Fruit fly (Drosophila melanogaster) whole organism, embryonic: ENCODE measurements around the gene CG34305.
A peak's percentile ranks its signal among the peaks of the same experiment; 100 is the strongest.

Experiments used
- ATbp ChIP-seq: fragments of 200-800 bp; sonication (Bioruptor generic); optimal IDR thresholded peaks from 2 replicates; lab custom pipeline; 2017; ENCODE audit warnings: missing biosample characterization, mild to moderate bottlenecking, missing genetic modification characterization, missing genetic modification reagents
- Adf1 ChIP-seq: fragments of 200-800 bp; sonication (Bioruptor generic); IDR thresholded peaks from 2 replicates; pipeline ENCODE4 v1.3.6; 2022; ENCODE audit warnings: missing biosample characterization, missing genetic modification characterization
- CG10209 ChIP-seq: fragments of 200-800 bp; sonication (Bioruptor generic); optimal IDR thresholded peaks from 3 replicates; lab custom pipeline; 2017; ENCODE audit warnings: missing biosample characterization, mild to moderate bottlenecking, missing genetic modification characterization, missing genetic modification reagents
- CG10267 ChIP-seq: fragments of 200-800 bp; sonication (Bioruptor generic); optimal IDR thresholded peaks from 2 replicates; lab custom pipeline; 2018; ENCODE audit warnings: missing biosample characterization, mild to moderate bottlenecking, missing genetic modification characterization, moderate library complexity
- CG11456 ChIP-seq: fragments of 200-800 bp; sonication (Bioruptor generic); IDR thresholded peaks from 3 replicates; pipeline ENCODE4 v1.3.6; 2022; ENCODE audit warnings: missing biosample characterization, missing genetic modification characterization
- CG12071 ChIP-seq: fragments of 200-800 bp; sonication (Bioruptor generic); optimal IDR thresholded peaks from 3 replicates; lab custom pipeline; 2018; ENCODE audit warnings: missing biosample characterization, mild to moderate bottlenecking, missing genetic modification characterization
- CG12236 ChIP-seq: fragments of 200-800 bp; sonication (Bioruptor generic); optimal IDR thresholded peaks from 2 replicates; lab custom pipeline; 2016; ENCODE audit warnings: missing biosample characterization, missing genetic modification characterization
- CG1529 ChIP-seq: fragments of 200-800 bp; sonication (Bioruptor generic); optimal IDR thresholded peaks from 3 replicates; lab custom pipeline; 2018; ENCODE audit warnings: missing biosample characterization, missing genetic modification characterization
- CG17186 ChIP-seq: fragments of 200-800 bp; sonication (Bioruptor generic); optimal IDR thresholded peaks from 3 replicates; lab custom pipeline; 2017; ENCODE audit warnings: missing biosample characterization, missing genetic modification reagents, missing genetic modification characterization
- CG17359 ChIP-seq: fragments of 200-800 bp; sonication (Bioruptor generic); optimal IDR thresholded peaks from 3 replicates; lab custom pipeline; 2018; ENCODE audit warnings: missing biosample characterization, mild to moderate bottlenecking, missing genetic modification characterization, moderate library complexity
- CG1832 ChIP-seq: fragments of 200-800 bp; sonication (Bioruptor generic); optimal IDR thresholded peaks from 2 replicates; lab custom pipeline; 2017; ENCODE audit warnings: missing biosample characterization, mild to moderate bottlenecking, missing genetic modification characterization, inconsistent platforms
- CG30431 ChIP-seq: fragments of 200-800 bp; sonication (Bioruptor generic); optimal IDR thresholded peaks from 2 replicates; lab custom pipeline; 2017; ENCODE audit warnings: missing biosample characterization, missing genetic modification characterization
- CG33557 ChIP-seq: fragments of 200-800 bp; sonication (Bioruptor generic); optimal IDR thresholded peaks from 2 replicates; lab custom pipeline; 2019; ENCODE audit warnings: missing biosample characterization, mild to moderate bottlenecking, missing genetic modification characterization, moderate library complexity
- CG34376 ChIP-seq: fragments of 200-800 bp; sonication (Bioruptor generic); optimal IDR thresholded peaks from 2 replicates; lab custom pipeline; 2018; ENCODE audit warnings: missing biosample characterization, mild to moderate bottlenecking, missing genetic modification characterization
- CG4328 ChIP-seq: fragments of 200-800 bp; sonication (Bioruptor generic); optimal IDR thresholded peaks from 3 replicates; lab custom pipeline; 2017; ENCODE audit warnings: missing biosample characterization, missing genetic modification reagents, missing genetic modification characterization
- CG9437 ChIP-seq: fragments of 200-800 bp; sonication (Bioruptor generic); optimal IDR thresholded peaks from 2 replicates; lab custom pipeline; 2018; ENCODE audit warnings: missing biosample characterization, mild to moderate bottlenecking, missing genetic modification characterization
- CkIIα-i1 ChIP-seq: fragments of 200-800 bp; sonication (Bioruptor generic); IDR thresholded peaks from 2 replicates; pipeline ENCODE4 v1.3.6; 2022; ENCODE audit warnings: missing biosample characterization, missing genetic modification characterization
- Deaf1 ChIP-seq: fragments of 200-800 bp; optimal IDR thresholded peaks from 3 replicates; lab custom pipeline; 2019; ENCODE audit warnings: missing biosample characterization, mild to moderate bottlenecking, missing genetic modification characterization, moderate library complexity
- Hmr ChIP-seq: fragments of 200-800 bp; sonication (Bioruptor generic); optimal IDR thresholded peaks from 3 replicates; lab custom pipeline; 2017; ENCODE audit warnings: mild to moderate bottlenecking, missing biosample characterization, missing genetic modification reagents, missing genetic modification characterization
- Jarid2 ChIP-seq: fragments of 200-800 bp; sonication (Bioruptor generic); optimal IDR thresholded peaks from 3 replicates; lab custom pipeline; 2017; ENCODE audit warnings: mild to moderate bottlenecking, missing biosample characterization, missing genetic modification reagents, missing genetic modification characterization
- MESR4 ChIP-seq: fragments of 200-800 bp; sonication (Bioruptor generic); optimal IDR thresholded peaks from 2 replicates; lab custom pipeline; 2018; ENCODE audit warnings: missing biosample characterization, mild to moderate bottlenecking, missing genetic modification characterization, moderate library complexity
- Med ChIP-seq: fragments of 200-800 bp; sonication (Bioruptor generic); peaks from one replicate; lab custom pipeline; 2016; ENCODE audit warnings: missing biosample characterization, missing genetic modification characterization, mild to moderate bottlenecking, inconsistent platforms, moderate library complexity
- Neu2 ChIP-seq: fragments of 200-800 bp; sonication (Bioruptor generic); optimal IDR thresholded peaks from 3 replicates; lab custom pipeline; 2016; ENCODE audit warnings: missing biosample characterization, missing genetic modification characterization, borderline replicate concordance
- NfI ChIP-seq: fragments of 200-800 bp; sonication (Bioruptor generic); optimal IDR thresholded peaks from 3 replicates; lab custom pipeline; 2018; ENCODE audit warnings: missing biosample characterization, mild to moderate bottlenecking, missing genetic modification characterization, moderate library complexity
- Scr ChIP-seq: fragments of 200-800 bp; sonication (Bioruptor generic); IDR thresholded peaks from 2 replicates; pipeline ENCODE4 v1.3.6; 2022; ENCODE audit warnings: missing biosample characterization, missing genetic modification characterization; ENCODE audit not compliant: partially characterized antibody
- Tbp ChIP-seq: fragments of >200 bp; optimal IDR thresholded peaks from 2 replicates; lab custom pipeline; 2018; ENCODE audit warnings: missing biosample characterization, missing genetic modification characterization
- Trl ChIP-seq, 3 experiments: fragments of >200 bp in 2 of 3; fragments of 200-800 bp in 1 of 3; sonication (Bioruptor generic) in 1 of 3; optimal IDR thresholded peaks; 2 replicates in 1 of 3; 3 replicates in 2 of 3; lab custom pipeline; 2016 to 2017; ENCODE audit warnings: missing biosample characterization in 1 of 3, missing genetic modification characterization in 1 of 3
- bab2 ChIP-seq: fragments of 200-800 bp; sonication (Bioruptor generic); optimal IDR thresholded peaks from 2 replicates; lab custom pipeline; 2016; ENCODE audit warnings: missing biosample characterization, missing genetic modification characterization
- bowl ChIP-seq: fragments of 200-800 bp; sonication (Bioruptor generic); IDR thresholded peaks from 2 replicates; pipeline ENCODE4 v1.3.6; 2022; ENCODE audit warnings: missing biosample characterization, missing genetic modification characterization
- br ChIP-seq: fragments of >200 bp; optimal IDR thresholded peaks from 2 replicates; lab custom pipeline; 2017
- chif ChIP-seq, 2 experiments: fragments of 200-800 bp; sonication (Bioruptor generic); optimal IDR thresholded peaks; 3 replicates each; lab custom pipeline; 2016; ENCODE audit warnings: missing biosample characterization in 2 of 2, missing genetic modification characterization in 2 of 2
- chm ChIP-seq: fragments of 200-800 bp; sonication (Bioruptor generic); IDR thresholded peaks from 2 replicates; pipeline ENCODE4 v1.3.6; 2022; ENCODE audit warnings: missing biosample characterization, missing genetic modification characterization
- ci ChIP-seq: fragments of 200-800 bp; sonication (Bioruptor generic); IDR thresholded peaks from 3 replicates; pipeline ENCODE4 v1.3.6; 2022; ENCODE audit warnings: missing biosample characterization, missing genetic modification characterization
- da ChIP-seq: fragments of 200-800 bp; sonication (Bioruptor generic); optimal IDR thresholded peaks from 2 replicates; lab custom pipeline; 2016; ENCODE audit warnings: missing biosample characterization, missing genetic modification characterization
- danr ChIP-seq: fragments of 200-800 bp; sonication (Bioruptor generic); IDR thresholded peaks from 2 replicates; pipeline ENCODE4 v1.3.6; 2022; ENCODE audit warnings: missing biosample characterization, missing genetic modification characterization
- esg ChIP-seq: fragments of 200-800 bp; sonication (Bioruptor generic); conservative IDR thresholded peaks from 2 replicates; pipeline ENCODE4 v1.3.6; 2022; ENCODE audit warnings: missing biosample characterization, missing genetic modification characterization
- gcm ChIP-seq: fragments of 200-800 bp; sonication (Bioruptor generic); optimal IDR thresholded peaks from 2 replicates; lab custom pipeline; 2019; ENCODE audit warnings: missing biosample characterization, mild to moderate bottlenecking, missing genetic modification characterization, moderate library complexity
- gcm2 ChIP-seq: fragments of 200-800 bp; sonication (Bioruptor generic); optimal IDR thresholded peaks from 2 replicates; lab custom pipeline; 2016; ENCODE audit warnings: missing biosample characterization, missing genetic modification characterization
- grau ChIP-seq: fragments of 200-800 bp; optimal IDR thresholded peaks from 3 replicates; lab custom pipeline; 2019; ENCODE audit warnings: missing biosample characterization, mild to moderate bottlenecking, missing genetic modification characterization, moderate library complexity
- ken ChIP-seq: fragments of 200-800 bp; sonication (Bioruptor generic); IDR thresholded peaks from 3 replicates; pipeline ENCODE4 v1.3.6; 2022; ENCODE audit warnings: missing biosample characterization, missing genetic modification characterization
- kni ChIP-seq: fragments of 200-800 bp; sonication (Bioruptor generic); optimal IDR thresholded peaks from 3 replicates; lab custom pipeline; 2017; ENCODE audit warnings: mild to moderate bottlenecking, missing biosample characterization, missing genetic modification reagents, missing genetic modification characterization
- knrl ChIP-seq: fragments of 200-800 bp; sonication (Bioruptor generic); IDR thresholded peaks from 3 replicates; pipeline ENCODE4 v1.3.6; 2022; ENCODE audit warnings: missing biosample characterization, missing genetic modification characterization; ENCODE audit not compliant: partially characterized antibody
- lilli ChIP-seq: fragments of 200-800 bp; sonication (Bioruptor generic); optimal IDR thresholded peaks from 3 replicates; lab custom pipeline; 2016; ENCODE audit warnings: missing biosample characterization, missing genetic modification characterization
- lola ChIP-seq, 3 experiments: fragments of >200 bp in 2 of 3; fragments of 200-800 bp in 1 of 3; sonication (Bioruptor generic) in 1 of 3; optimal IDR thresholded peaks; 2 replicates each; lab custom pipeline; 2017 to 2019; ENCODE audit warnings: missing biosample characterization in 3 of 3, missing genetic modification characterization in 3 of 3, mild to moderate bottlenecking in 1 of 3, moderate library complexity in 1 of 3
- nau ChIP-seq: fragments of 200-800 bp; sonication (Bioruptor generic); optimal IDR thresholded peaks from 3 replicates; lab custom pipeline; 2017; ENCODE audit warnings: missing biosample characterization, mild to moderate bottlenecking, missing genetic modification characterization, missing genetic modification reagents
- nmo ChIP-seq: fragments of 200-800 bp; sonication (Bioruptor generic); optimal IDR thresholded peaks from 2 replicates; lab custom pipeline; 2018; ENCODE audit warnings: missing biosample characterization, mild to moderate bottlenecking, missing genetic modification characterization, moderate library complexity
- onecut ChIP-seq: fragments of 200-800 bp; sonication (Bioruptor generic); IDR thresholded peaks from 2 replicates; pipeline ENCODE4 v1.3.6; 2022; ENCODE audit warnings: missing biosample characterization, missing genetic modification characterization
- sna ChIP-seq: fragments of 200-800 bp; sonication (Bioruptor generic); IDR thresholded peaks from 2 replicates; pipeline ENCODE4 v1.3.6; 2022; ENCODE audit warnings: missing biosample characterization, missing genetic modification characterization; ENCODE audit not compliant: partially characterized antibody
- z ChIP-seq: fragments of 200-800 bp; sonication (Bioruptor generic); IDR thresholded peaks from 3 replicates; pipeline ENCODE4 v1.3.6; 2022; ENCODE audit warnings: missing biosample characterization, missing genetic modification characterization
- zf30C ChIP-seq: fragments of 200-800 bp; sonication (Bioruptor generic); optimal IDR thresholded peaks from 3 replicates; lab custom pipeline; 2018; ENCODE audit warnings: missing biosample characterization, mild to moderate bottlenecking, missing genetic modification characterization

Gene CG34305

DNA sequence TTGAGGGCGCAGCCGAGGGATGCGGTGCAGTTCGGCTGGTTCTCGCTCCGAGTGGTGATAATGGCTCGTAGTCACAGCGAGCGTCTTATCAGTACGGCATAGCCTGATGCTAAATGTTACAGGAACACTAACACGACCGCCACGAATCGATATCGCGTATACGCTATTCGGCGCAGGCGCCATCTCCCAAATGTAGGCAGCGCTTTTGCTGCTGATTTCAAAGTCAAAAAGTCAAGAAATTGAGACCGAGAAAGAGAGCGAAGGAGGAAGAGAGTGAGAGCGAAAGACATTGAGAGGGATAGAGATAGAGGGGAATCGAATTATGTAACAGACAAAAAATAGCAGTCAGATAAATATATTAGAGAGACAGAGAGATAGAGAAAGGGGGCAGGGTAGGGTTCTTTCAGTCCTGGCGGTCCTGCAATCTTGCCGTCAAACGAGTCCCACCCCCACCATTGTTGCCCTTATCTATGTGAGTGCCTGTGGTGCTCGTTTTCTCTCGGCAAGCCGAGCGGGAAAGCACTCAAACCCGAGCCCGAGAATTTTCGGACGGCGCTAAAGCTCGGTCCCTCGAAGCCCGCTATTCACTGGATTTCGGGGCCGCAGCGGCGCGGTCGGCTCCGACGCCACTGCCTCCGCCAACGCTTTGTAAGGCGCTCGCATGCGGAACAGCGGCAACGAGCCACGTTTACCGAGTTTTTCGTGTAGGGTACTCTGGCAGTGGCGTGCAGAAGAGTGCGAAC, 38.3 kb upstream of the CG34305 start (continued):
- TF ChIP-seq Scr = no peak
- TF ChIP-seq CG17359 = no peak
- TF ChIP-seq ken (GFP tag; lab: Robert Waterston, UW) = no peak
- TF ChIP-seq nau (GFP tag; lab: Kevin White, UChicago) = no peak
- TF ChIP-seq CG34376 (GFP tag; lab: Kevin White, UChicago) = peak; percentile 4
- peak; percentile 78 for TF ChIP-seq Adf1 (GFP tag; lab: Robert Waterston, UW)
- TF ChIP-seq Jarid2 (GFP tag; lab: Kevin White, UChicago) = no peak
- TF ChIP-seq kni (GFP tag; lab: Kevin White, UChicago) = no peak
- TF ChIP-seq gcm2 (GFP tag; lab: Kevin White, UChicago) = no peak
- TF ChIP-seq CG10267 (tag; lab: Kevin White, UChicago) = no peak
- no peak for TF ChIP-seq grau (tag; lab: Kevin White, UChicago)
- TF ChIP-seq CG12071 (GFP tag; lab: Kevin White, UChicago) = no peak
- TF ChIP-seq onecut (GFP tag; lab: Robert Waterston, UW) = peak; percentile 93
- no peak for TF ChIP-seq CG17186
- TF ChIP-seq Med (GFP tag; lab: Kevin White, UChicago) = peak; percentile 63
- TF ChIP-seq lola (GFP tag; optimal IDR thresholded peaks at IDR 0.05; lab: Kevin White, UChicago) = no peak
- TF ChIP-seq br (lab: Kevin White, UChicago) = no peak
- no peak for TF ChIP-seq esg (GFP tag; lab: Robert Waterston, UW)
- no peak for TF ChIP-seq sna
- TF ChIP-seq zf30C = no peak
- TF ChIP-seq da = no peak
- no peak for TF ChIP-seq Hmr (GFP tag; lab: Kevin White, UChicago)
- TF ChIP-seq MESR4 (GFP tag; lab: Kevin White, UChicago) = no peak
- TF ChIP-seq CG33557 (GFP tag; lab: Kevin White, UChicago) = no peak
- TF ChIP-seq knrl = no peak
- TF ChIP-seq lilli = no peak
- TF ChIP-seq Tbp (GFP tag; lab: Kevin White, UChicago) = no peak
- TF ChIP-seq danr (GFP tag; lab: Robert Waterston, UW) = no peak
- TF ChIP-seq CG30431 (GFP tag; lab: Kevin White, UChicago) = no peak
- no peak for TF ChIP-seq CG1529 (GFP tag; lab: Kevin White, UChicago)
- no peak for TF ChIP-seq CG4328 (GFP tag; lab: Kevin White, UChicago)
- TF ChIP-seq CG11456 (GFP tag; lab: Robert Waterston, UW) = 0 out of 3 replicates have a peak, but pooled peaks have one; percentile 49
- TF ChIP-seq bab2 = no peak

DNA sequence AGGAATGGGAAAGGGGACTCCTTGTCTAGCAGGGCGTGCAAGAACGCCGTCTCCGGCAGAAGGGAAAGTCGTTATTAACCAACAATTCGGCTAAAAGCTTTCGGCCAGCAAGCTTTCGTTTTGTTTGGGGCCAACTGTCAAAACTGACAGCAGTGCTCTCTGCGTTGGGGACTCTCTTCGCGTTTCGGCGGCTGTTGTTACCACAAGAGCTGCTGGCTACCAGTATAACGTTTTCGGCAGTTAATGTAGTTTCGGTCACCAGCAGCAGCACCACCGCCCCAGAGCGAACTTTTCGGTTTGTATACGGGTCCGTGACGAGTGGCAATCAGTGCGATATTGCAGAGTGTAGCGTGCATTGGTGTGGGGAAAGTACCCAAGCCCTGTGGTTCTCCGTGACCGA, 37.1 kb upstream of the CG34305 start, which contains the start of gene cpx:
Gene cpx, plus strand, starts transcription at position 160 of the 400 bp plus-strand sequence.
- no peak for TF ChIP-seq CG12236 (GFP tag; lab: Kevin White, UChicago)
- peak in 1 of 2 experiments; percentile 21 for TF ChIP-seq Trl (optimal IDR thresholded peaks at IDR 0.05; lab: Kevin White, UChicago)
- TF ChIP-seq Trl (GFP tag; optimal IDR thresholded peaks at IDR 0.05; lab: Kevin White, UChicago) = no peak
- no peak for TF ChIP-seq nmo (GFP tag; lab: Kevin White, UChicago)
- TF ChIP-seq kni (GFP tag; lab: Kevin White, UChicago) = no peak
- no peak for TF ChIP-seq ATbp
- no peak for TF ChIP-seq bowl (GFP tag; lab: Robert Waterston, UW)
- peak; percentile 51; the same call in 1 of the 3 replicates for TF ChIP-seq ci (GFP tag; lab: Robert Waterston, UW)
- no peak for TF ChIP-seq chif (GFP tag; optimal IDR thresholded peaks at IDR 0.05; lab: Kevin White, UChicago)
- no peak for TF ChIP-seq Neu2 (GFP tag; lab: Kevin White, UChicago)
- no peak for TF ChIP-seq CG1832 (GFP tag; lab: Kevin White, UChicago)
- no peak for TF ChIP-seq CG10209
- no peak for TF ChIP-seq NfI (GFP tag; lab: Kevin White, UChicago)
- TF ChIP-seq CkIIα-i1 (GFP tag; lab: Robert Waterston, UW) = no peak
- TF ChIP-seq z (GFP tag; lab: Robert Waterston, UW) = no peak
- peak; percentile 3 for TF ChIP-seq gcm (GFP tag; lab: Kevin White, UChicago)
- no peak for TF ChIP-seq chm (GFP tag; lab: Robert Waterston, UW)
- TF ChIP-seq Deaf1 (tag; lab: Kevin White, UChicago) = peak; percentile 83
- no peak for TF ChIP-seq CG9437
